Worm (Caenorhabditis elegans): ENCODE data around the gene daf-7.
A peak's percentile ranks its signal among the peaks of the same experiment; 100 is the strongest.

Gene daf-7

DNA sequence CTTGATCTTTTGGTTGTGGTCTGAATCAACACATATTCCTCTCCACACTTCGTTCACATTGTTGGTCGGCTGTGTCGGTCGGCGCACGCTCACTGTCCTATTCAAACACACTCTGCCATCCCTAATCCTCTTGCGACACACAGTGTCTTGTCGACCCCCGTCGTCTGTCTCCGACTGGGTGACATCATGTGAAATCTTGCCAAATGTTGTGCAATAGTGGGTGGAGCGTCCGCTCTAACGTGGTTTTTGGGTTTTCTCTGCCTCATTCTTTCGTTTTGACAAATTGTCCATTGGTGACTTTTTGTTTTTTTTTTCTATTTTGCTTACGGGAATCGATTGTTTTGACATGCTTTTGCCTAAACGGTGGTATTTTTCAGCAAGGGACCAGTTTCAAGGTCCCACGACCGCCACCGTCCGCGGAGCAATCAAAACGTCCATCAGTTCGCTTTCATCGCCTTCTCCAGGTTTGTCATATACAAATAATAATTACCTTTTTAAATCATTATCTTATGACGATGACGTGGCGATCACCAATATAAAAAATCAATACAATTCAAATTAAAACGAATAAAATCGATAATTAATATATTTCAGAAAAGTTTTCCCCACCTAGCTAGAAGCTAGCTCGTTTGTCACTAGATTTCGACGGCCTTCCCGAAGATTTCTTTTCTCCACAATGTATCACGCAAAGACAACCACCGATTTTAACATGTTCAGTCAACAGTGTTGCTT is 22.2 kb downstream of the daf-7 start (continued):
- TF ChIP-seq nhr-23 (tag; optimal IDR thresholded peaks at IDR 0.05) = peak; percentile 94

DNA sequence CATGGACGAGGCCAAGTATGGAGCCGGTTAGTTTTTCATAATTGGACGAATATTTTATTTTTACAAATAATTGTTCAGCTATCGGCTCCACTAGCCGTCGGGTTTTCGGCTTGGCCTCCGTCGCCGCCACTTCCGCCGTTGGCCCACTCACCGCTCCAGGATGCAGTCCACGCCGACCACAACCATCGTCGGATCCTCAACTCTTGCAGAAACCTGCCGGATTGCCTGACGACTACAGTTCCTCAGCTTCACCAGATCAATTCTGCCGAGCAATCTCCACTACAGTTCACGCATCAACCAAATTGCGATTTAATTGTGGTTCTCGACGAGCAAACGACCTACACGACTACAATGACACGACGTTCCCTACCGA is 22.8 kb downstream of the daf-7 start:
- TF ChIP-seq fos-1 (tag; optimal IDR thresholded peaks at IDR 0.05) = no peak

DNA sequence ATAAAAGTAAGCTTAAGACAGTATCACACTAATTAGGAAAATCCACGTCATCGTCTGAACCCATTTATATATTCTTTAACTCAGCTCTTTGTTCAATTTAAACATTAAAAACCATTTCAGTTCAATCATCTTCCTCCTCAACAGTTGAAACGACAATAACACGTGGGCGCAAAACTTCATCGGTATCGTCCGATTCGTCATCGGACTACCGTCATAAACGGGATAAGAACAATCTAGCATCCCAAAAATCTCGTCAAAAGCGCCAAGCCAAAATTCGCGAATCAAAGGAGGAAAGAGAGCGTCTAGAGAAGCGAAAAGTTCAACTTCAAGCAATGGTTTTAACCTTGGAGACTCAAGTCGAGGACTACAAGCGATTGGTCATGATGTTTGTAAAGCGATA is 23.6 kb downstream of the daf-7 start:
- no peak for TF ChIP-seq unc-39 (tag; optimal IDR thresholded peaks at IDR 0.05)
- peak; percentile 60 for TF ChIP-seq ama-1 (optimal IDR thresholded peaks at IDR 0.05)
- no peak for TF ChIP-seq nhr-11 (tag; optimal IDR thresholded peaks at IDR 0.05)
- no peak for TF ChIP-seq ztf-4 (tag; optimal IDR thresholded peaks at IDR 0.05)
- TF ChIP-seq nhr-25 (tag; optimal IDR thresholded peaks at IDR 0.05) = peak; percentile 30
- no peak for TF ChIP-seq mml-1 (tag; optimal IDR thresholded peaks at IDR 0.05)
- TF ChIP-seq egl-5 (tag; optimal IDR thresholded peaks at IDR 0.05) = no peak
- no peak for TF ChIP-seq nhr-28 (tag; optimal IDR thresholded peaks at IDR 0.05)
- TF ChIP-seq nhr-43 (tag; optimal IDR thresholded peaks at IDR 0.05; ENCODE audit: poor library complexity, severe bottlenecking) = peak; percentile 45

DNA sequence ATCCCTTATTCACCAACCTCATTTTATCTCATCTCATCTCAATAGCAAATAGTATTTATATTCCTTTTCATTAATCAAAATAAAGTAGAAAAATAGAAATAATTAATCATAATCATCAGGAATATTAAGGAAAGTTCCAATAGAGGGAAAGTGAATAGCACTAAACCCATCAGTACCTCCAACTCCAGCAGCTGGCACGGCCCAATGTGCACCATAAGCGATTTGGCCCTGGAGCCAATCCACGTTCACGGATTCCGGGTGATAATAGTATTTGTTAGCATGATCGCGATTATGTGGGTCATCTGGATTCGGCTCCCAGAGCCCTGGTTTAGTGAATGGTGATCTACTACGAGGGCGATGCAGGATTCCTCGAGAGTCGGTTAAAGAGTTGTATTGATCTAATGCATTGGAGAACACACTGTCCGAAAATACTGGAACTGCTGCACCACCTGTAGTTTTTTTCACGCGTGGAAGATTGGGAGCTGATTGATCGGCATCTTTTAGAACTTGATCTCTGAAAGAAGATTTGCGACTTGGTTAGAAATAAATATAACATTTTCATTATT is 24.2 kb downstream of the daf-7 start:
- TF ChIP-seq ceh-9 (tag; optimal IDR thresholded peaks at IDR 0.05) (no peak), hmg-11 (tag; optimal IDR thresholded peaks at IDR 0.05) (peak; percentile 42), skn-1 (tag; optimal IDR thresholded peaks at IDR 0.05) (peak; percentile 47), unc-39 (tag; optimal IDR thresholded peaks at IDR 0.05) (peak; percentile 43), daf-12 (tag; optimal IDR thresholded peaks at IDR 0.05) (no peak), nhr-43 (tag; optimal IDR thresholded peaks at IDR 0.05; ENCODE audit: poor library complexity, severe bottlenecking) (peak; percentile 92), nhr-25 (tag; optimal IDR thresholded peaks at IDR 0.05) (peak; percentile 62), jun-1 (tag; optimal IDR thresholded peaks at IDR 0.05) (peak; percentile 61), lin-15B (tag; optimal IDR thresholded peaks at IDR 0.05) (no peak), zag-1 (tag; optimal IDR thresholded peaks at IDR 0.05) (peak; percentile 42), snpc-4 (tag; optimal IDR thresholded peaks at IDR 0.05) (no peak), lin-39 (tag; optimal IDR thresholded peaks at IDR 0.05) (peak; percentile 20), ztf-4 (tag; optimal IDR thresholded peaks at IDR 0.05) (peak; percentile 84), ceh-28 (tag; optimal IDR thresholded peaks at IDR 0.05) (peak; percentile 71), unc-62 (GFP tag; optimal IDR thresholded peaks at IDR 0.05) (peak; percentile 31), nhr-12 (tag; optimal IDR thresholded peaks at IDR 0.05) (no peak), ceh-16 (tag; optimal IDR thresholded peaks at IDR 0.05) (no peak), eor-1 (tag; optimal IDR thresholded peaks at IDR 0.05) (no peak), pqm-1 (tag; optimal IDR thresholded peaks at IDR 0.05) (no peak), pha-4 (tag; optimal IDR thresholded peaks at IDR 0.05) (peak; percentile 47), fkh-10 (GFP tag; optimal IDR thresholded peaks at IDR 0.05) (no peak), nfya-1 (tag; optimal IDR thresholded peaks at IDR 0.05; ENCODE audit: insufficient read depth) (peak; percentile 38), egl-27 (tag; optimal IDR thresholded peaks at IDR 0.05) (no peak), nhr-237 (tag; optimal IDR thresholded peaks at IDR 0.05) (no peak), ceh-82 (tag; optimal IDR thresholded peaks at IDR 0.05) (peak; percentile 7), nhr-11 (tag; optimal IDR thresholded peaks at IDR 0.05) (no peak), mml-1 (tag; optimal IDR thresholded peaks at IDR 0.05) (no peak), nhr-77 (tag; optimal IDR thresholded peaks at IDR 0.05) (peak; percentile 64), ZK546.5 (tag; optimal IDR thresholded peaks at IDR 0.05) (peak; percentile 45), elt-2 (tag; optimal IDR thresholded peaks at IDR 0.05) (peak; percentile 61), elt-1 (tag; optimal IDR thresholded peaks at IDR 0.05) (peak; percentile 61), sea-2 (GFP tag; optimal IDR thresholded peaks at IDR 0.05) (no peak), lsy-12 (tag; optimal IDR thresholded peaks at IDR 0.05) (peak; percentile 97), nhr-76 (tag; optimal IDR thresholded peaks at IDR 0.05) (peak; percentile 47), ama-1 (optimal IDR thresholded peaks at IDR 0.05) (peak; percentile 98), fos-1 (tag; optimal IDR thresholded peaks at IDR 0.05) (peak; percentile 84), ztf-11 (tag; optimal IDR thresholded peaks at IDR 0.05) (no peak), fkh-2 (tag; optimal IDR thresholded peaks at IDR 0.05) (no peak), nhr-23 (tag; optimal IDR thresholded peaks at IDR 0.05) (no peak), elt-3 (tag; optimal IDR thresholded peaks at IDR 0.05) (peak in 2 of 3 experiments; percentile 32 to 38), mdl-1 (tag; optimal IDR thresholded peaks at IDR 0.05) (peak; percentile 7), egl-5 (tag; optimal IDR thresholded peaks at IDR 0.05) (no peak), nhr-28 (tag; optimal IDR thresholded peaks at IDR 0.05) (no peak), R02D3.7 (tag; optimal IDR thresholded peaks at IDR 0.05) (peak; percentile 26), nhr-67 (tag; optimal IDR thresholded peaks at IDR 0.05) (no peak)

Data from whole organism, L3 larva.